ENCODE assay signal across 1 fruit fly cellular context in the genomic region with DNA sequence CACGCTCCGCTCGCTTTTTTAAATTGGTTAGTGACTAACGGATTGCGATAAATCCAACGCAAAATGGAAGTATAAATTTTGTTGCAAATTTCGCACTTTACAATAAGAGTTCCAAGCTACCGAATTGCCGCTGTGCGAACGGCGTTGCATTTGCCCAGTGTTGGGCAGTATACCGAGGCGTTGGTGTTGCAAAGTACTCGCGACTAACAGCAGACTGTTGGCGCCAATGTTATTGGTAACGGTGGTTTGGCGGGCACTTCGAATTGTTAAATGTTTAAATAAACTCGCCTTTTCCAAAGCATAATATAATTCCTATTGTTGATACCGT.
A peak's percentile ranks its signal among the peaks of the same experiment; 100 is the strongest.
TF ChIP-seq lines count a peak whose summit lies in the region.

No protein-coding gene starts in this region.

TF ChIP-seq in whole organism, embryonic, 481 proteins besides CTCF, POLR2A, EP300 and RAD21 (continued from another document and continues in another):
- TF ChIP-seq luna (GFP tag; optimal IDR thresholded peaks at IDR 0.05; lab: Kevin White, UChicago) (no peak), dpn (GFP tag; optimal IDR thresholded peaks at IDR 0.05; lab: Kevin White, UChicago) (peak; percentile 50 to 61), Hey (tag; optimal IDR thresholded peaks at IDR 0.05; lab: Kevin White, UChicago) (no peak), Ssrp (tag; optimal IDR thresholded peaks at IDR 0.05; lab: Kevin White, UChicago) (no peak), eve (GFP tag; optimal IDR thresholded peaks at IDR 0.05; lab: Kevin White, UChicago) (no peak), CG15696 (tag; optimal IDR thresholded peaks at IDR 0.05; lab: Kevin White, UChicago) (no peak), caup (GFP tag; optimal IDR thresholded peaks at IDR 0.05; lab: Kevin White, UChicago; ENCODE audit: severe bottlenecking) (peak; percentile 71), gcm2 (GFP tag; optimal IDR thresholded peaks at IDR 0.05; lab: Kevin White, UChicago) (no peak), CG1024 (GFP tag; IDR thresholded peaks at IDR 0.05; lab: Robert Waterston, UW) (no peak), CrebB (tag; optimal IDR thresholded peaks at IDR 0.05; lab: Kevin White, UChicago) (no peak), CG4424 (GFP tag; optimal IDR thresholded peaks at IDR 0.05; lab: Kevin White, UChicago) (peak; percentile 11), Sin3A (optimal IDR thresholded peaks at IDR 0.05; lab: Kevin White, UChicago) (peak; percentile 21), CG7786 (GFP tag; optimal IDR thresholded peaks at IDR 0.05; lab: Kevin White, UChicago) (peak; percentile 48), cwo (GFP tag; optimal IDR thresholded peaks at IDR 0.05; lab: Kevin White, UChicago) (no peak), pfk (GFP tag; optimal IDR thresholded peaks at IDR 0.05; lab: Kevin White, UChicago) (no peak), bsh (GFP tag; optimal IDR thresholded peaks at IDR 0.05; lab: Kevin White, UChicago) (peak in 1 of 2 experiments; percentile 13), CG18011 (GFP tag; optimal IDR thresholded peaks at IDR 0.05; lab: Kevin White, UChicago) (peak; percentile 0), ssp (GFP tag; IDR thresholded peaks at IDR 0.05; lab: Robert Waterston, UW) (no peak), CG14014 (GFP tag; IDR thresholded peaks at IDR 0.05; lab: Robert Waterston, UW) (peak; percentile 24; the same call in 1 of the 2 replicates), CG12219 (GFP tag; optimal IDR thresholded peaks at IDR 0.05; lab: Kevin White, UChicago) (no peak), pan (optimal IDR thresholded peaks at IDR 0.05; lab: Kevin White, UChicago) (no peak), pan (GFP tag; optimal IDR thresholded peaks at IDR 0.05 in 1 of 2, IDR thresholded peaks at IDR 0.05 in 1 of 2) (no peak), crol (GFP tag; IDR thresholded peaks at IDR 0.05; lab: Robert Waterston, UW) (no peak), CG8765 (GFP tag; IDR thresholded peaks at IDR 0.05; lab: Robert Waterston, UW) (no peak), CG6175 (GFP tag; IDR thresholded peaks at IDR 0.05; lab: Robert Waterston, UW) (no peak), NFAT (GFP tag; IDR thresholded peaks at IDR 0.05; lab: Robert Waterston, UW) (peak; percentile 29; the same call in 1 of the 2 replicates), CG17359 (tag; optimal IDR thresholded peaks at IDR 0.05; lab: Kevin White, UChicago) (peak; percentile 18), insv (GFP tag; optimal IDR thresholded peaks at IDR 0.05; lab: Kevin White, UChicago) (no peak), MBD-R2 (GFP tag; IDR thresholded peaks at IDR 0.05; lab: Robert Waterston, UW) (peak; percentile 32; the same call in 1 of the 2 replicates), CG15601 (tag; optimal IDR thresholded peaks at IDR 0.05; lab: Kevin White, UChicago) (peak; percentile 3), CG1529 (GFP tag; optimal IDR thresholded peaks at IDR 0.05; lab: Kevin White, UChicago) (no peak), sob (GFP tag; IDR thresholded peaks at IDR 0.05; lab: Robert Waterston, UW) (peak; percentile 70), CG8089 (GFP tag; optimal IDR thresholded peaks at IDR 0.05; lab: Kevin White, UChicago) (no peak), CG15514 (GFP tag; optimal IDR thresholded peaks at IDR 0.05; lab: Kevin White, UChicago) (peak; percentile 71), Mad (GFP tag; optimal IDR thresholded peaks at IDR 0.05; lab: Kevin White, UChicago) (peak; percentile 26), CG12769 (tag; optimal IDR thresholded peaks at IDR 0.05; lab: Kevin White, UChicago) (peak; percentile 51), CG2202 (tag; optimal IDR thresholded peaks at IDR 0.05; lab: Kevin White, UChicago) (no peak), lbe (GFP tag; optimal IDR thresholded peaks at IDR 0.05; lab: Kevin White, UChicago) (peak; percentile 76), CG12155 (GFP tag; optimal IDR thresholded peaks at IDR 0.05; lab: Kevin White, UChicago) (peak; percentile 33), CG10431 (GFP tag; optimal IDR thresholded peaks at IDR 0.05; lab: Kevin White, UChicago) (no peak), CG1832 (GFP tag; optimal IDR thresholded peaks at IDR 0.05; lab: Kevin White, UChicago) (no peak), HLHmδ (GFP tag; optimal IDR thresholded peaks at IDR 0.05; lab: Kevin White, UChicago) (no peak), jumu (GFP tag; optimal IDR thresholded peaks at IDR 0.05; lab: Kevin White, UChicago) (peak; percentile 44), tll (GFP tag; optimal IDR thresholded peaks at IDR 0.05; lab: Kevin White, UChicago) (no peak), Eip74EF (GFP tag; optimal IDR thresholded peaks at IDR 0.05; lab: Kevin White, UChicago) (no peak), CG2120 (GFP tag; optimal IDR thresholded peaks at IDR 0.05; lab: Kevin White, UChicago) (peak; percentile 81), Sox100B (GFP tag; optimal IDR thresholded peaks at IDR 0.05; lab: Kevin White, UChicago) (no peak), onecut (GFP tag; IDR thresholded peaks at IDR 0.05; lab: Robert Waterston, UW) (no peak), Hmr (GFP tag; optimal IDR thresholded peaks at IDR 0.05; lab: Kevin White, UChicago) (peak; percentile 59), CoRest (tag; optimal IDR thresholded peaks at IDR 0.05; lab: Kevin White, UChicago) (peak; percentile 11), Fer2 (tag; optimal IDR thresholded peaks at IDR 0.05; lab: Kevin White, UChicago) (no peak), esg (GFP tag; conservative IDR thresholded peaks at IDR 0.05; lab: Robert Waterston, UW) (no peak), CG9876 (GFP tag; optimal IDR thresholded peaks at IDR 0.05; lab: Kevin White, UChicago) (no peak), CG7987 (GFP tag; optimal IDR thresholded peaks at IDR 0.05; lab: Kevin White, UChicago) (peak; percentile 57), CG13123 (GFP tag; optimal IDR thresholded peaks at IDR 0.05; lab: Kevin White, UChicago) (no peak), Dbx (GFP tag; IDR thresholded peaks at IDR 0.05; lab: Robert Waterston, UW) (peak; percentile 51; the same call in 2 of the 3 replicates), Dfd (GFP tag; optimal IDR thresholded peaks at IDR 0.05; lab: Kevin White, UChicago) (no peak), cg (GFP tag; optimal IDR thresholded peaks at IDR 0.05; lab: Kevin White, UChicago) (no peak), E2f2 (GFP tag; IDR thresholded peaks at IDR 0.05; lab: Robert Waterston, UW) (peak; percentile 95), BtbVII (GFP tag; optimal IDR thresholded peaks at IDR 0.05; lab: Kevin White, UChicago) (no peak), CG10565 (GFP tag; optimal IDR thresholded peaks at IDR 0.05; lab: Kevin White, UChicago) (no peak), MTF-1 (GFP tag; optimal IDR thresholded peaks at IDR 0.05; lab: Kevin White, UChicago; ENCODE audit: borderline replicate concordance) (no peak), CG3726 (GFP tag; IDR thresholded peaks at IDR 0.05; lab: Robert Waterston, UW) (no peak), jigr1 (GFP tag; IDR thresholded peaks at IDR 0.05; lab: Robert Waterston, UW) (no peak), CG7372 (GFP tag; IDR thresholded peaks at IDR 0.05; lab: Robert Waterston, UW) (no peak), trem (tag; optimal IDR thresholded peaks at IDR 0.05; lab: Kevin White, UChicago) (peak; percentile 45), CG4282 (GFP tag; optimal IDR thresholded peaks at IDR 0.05; lab: Kevin White, UChicago) (no peak), CG1233 (GFP tag; optimal IDR thresholded peaks at IDR 0.05; lab: Kevin White, UChicago) (peak; percentile 19), sens-2 (GFP tag; IDR thresholded peaks at IDR 0.05; lab: Robert Waterston, UW) (no peak), CG30431 (GFP tag; optimal IDR thresholded peaks at IDR 0.05; lab: Kevin White, UChicago) (no peak), Xrp1 (GFP tag; IDR thresholded peaks at IDR 0.05; lab: Robert Waterston, UW) (0 out of 2 replicates have a peak, but pooled peaks have one; percentile 27), CG11093 (GFP tag; IDR thresholded peaks at IDR 0.05; lab: Robert Waterston, UW) (no peak), dmrt99B (tag; optimal IDR thresholded peaks at IDR 0.05; lab: Kevin White, UChicago) (no peak), MESR4 (GFP tag; optimal IDR thresholded peaks at IDR 0.05; lab: Kevin White, UChicago) (peak; percentile 39), dati (GFP tag; IDR thresholded peaks at IDR 0.05; lab: Robert Waterston, UW) (no peak), yki (optimal IDR thresholded peaks at IDR 0.05; lab: Kevin White, UChicago) (no peak), CG9932 (GFP tag; IDR thresholded peaks at IDR 0.05; lab: Robert Waterston, UW) (peak; percentile 47), gt (GFP tag; IDR thresholded peaks at IDR 0.05; lab: Robert Waterston, UW) (no peak), CG32767 (GFP tag; IDR thresholded peaks at IDR 0.05; lab: Robert Waterston, UW) (no peak), Deaf1 (tag; optimal IDR thresholded peaks at IDR 0.05; lab: Kevin White, UChicago) (no peak), stc (GFP tag; IDR thresholded peaks at IDR 0.05; lab: Robert Waterston, UW) (no peak), CG10543 (GFP tag; optimal IDR thresholded peaks at IDR 0.05; lab: Kevin White, UChicago) (peak; percentile 15), CG4617 (GFP tag; optimal IDR thresholded peaks at IDR 0.05; lab: Kevin White, UChicago; ENCODE audit: borderline replicate concordance) (peak; percentile 70), Dp (GFP tag; optimal IDR thresholded peaks at IDR 0.05; lab: Kevin White, UChicago) (peak; percentile 93), HLH54F (GFP tag; optimal IDR thresholded peaks at IDR 0.05; lab: Kevin White, UChicago) (peak; percentile 64), CG10366 (GFP tag; IDR thresholded peaks at IDR 0.05; lab: Robert Waterston, UW) (no peak), CG2678 (tag; optimal IDR thresholded peaks at IDR 0.05; lab: Kevin White, UChicago) (no peak), kay (GFP tag; optimal IDR thresholded peaks at IDR 0.05; lab: Kevin White, UChicago) (no peak), CG7357 (GFP tag; IDR thresholded peaks at IDR 0.05; lab: Robert Waterston, UW) (no peak), CG6683 (GFP tag; optimal IDR thresholded peaks at IDR 0.05; lab: Kevin White, UChicago) (no peak), dan (GFP tag; IDR thresholded peaks at IDR 0.05; lab: Robert Waterston, UW) (no peak), pros (GFP tag; optimal IDR thresholded peaks at IDR 0.05; lab: Kevin White, UChicago) (no peak), trh (GFP tag; optimal IDR thresholded peaks at IDR 0.05; lab: Kevin White, UChicago) (no peak), sima (GFP tag; optimal IDR thresholded peaks at IDR 0.05; lab: Kevin White, UChicago) (no peak), hkb (optimal IDR thresholded peaks at IDR 0.05; lab: Kevin White, UChicago) (no peak), hkb (GFP tag; IDR thresholded peaks at IDR 0.05; lab: Robert Waterston, UW) (peak; percentile 44; the same call in 1 of the 2 replicates), Ets97D (GFP tag; optimal IDR thresholded peaks at IDR 0.05; lab: Kevin White, UChicago) (peak; percentile 68), peb (GFP tag; IDR thresholded peaks at IDR 0.05; lab: Robert Waterston, UW) (no peak), tap (tag; optimal IDR thresholded peaks at IDR 0.05; lab: Kevin White, UChicago) (no peak), Pdp1 (GFP tag; optimal IDR thresholded peaks at IDR 0.05; lab: Kevin White, UChicago) (peak in 1 of 2 experiments; percentile 42), CG9609 (GFP tag; optimal IDR thresholded peaks at IDR 0.05; lab: Kevin White, UChicago) (no peak), Hsf (GFP tag; optimal IDR thresholded peaks at IDR 0.05; lab: Kevin White, UChicago) (peak; percentile 43), amos (GFP tag; IDR thresholded peaks at IDR 0.05; lab: Robert Waterston, UW; ENCODE audit: partially characterized antibody) (peak; percentile 41; the same call in 1 of the 2 replicates), CG10274 (GFP tag; optimal IDR thresholded peaks at IDR 0.05; lab: Kevin White, UChicago) (no peak), NfI (GFP tag; optimal IDR thresholded peaks at IDR 0.05; lab: Kevin White, UChicago) (peak; percentile 57), CG3065 (GFP tag; optimal IDR thresholded peaks at IDR 0.05; lab: Kevin White, UChicago) (no peak), klu (GFP tag; IDR thresholded peaks at IDR 0.05; lab: Robert Waterston, UW) (no peak), CG3995 (GFP tag; optimal IDR thresholded peaks at IDR 0.05; lab: Kevin White, UChicago) (no peak), CG2875 (GFP tag; optimal IDR thresholded peaks at IDR 0.05; lab: Kevin White, UChicago) (no peak), B-H1 (GFP tag; IDR thresholded peaks at IDR 0.05; lab: Robert Waterston, UW) (no peak), CG2889 (GFP tag; IDR thresholded peaks at IDR 0.05; lab: Robert Waterston, UW) (no peak), Doc2 (GFP tag; IDR thresholded peaks at IDR 0.05; lab: Robert Waterston, UW) (no peak), ranshi (GFP tag; IDR thresholded peaks at IDR 0.05; lab: Robert Waterston, UW) (no peak), Chrac-16 (GFP tag; optimal IDR thresholded peaks at IDR 0.05; lab: Kevin White, UChicago) (peak; percentile 11), dimm (GFP tag; IDR thresholded peaks at IDR 0.05; lab: Robert Waterston, UW) (no peak), CG4328 (GFP tag; optimal IDR thresholded peaks at IDR 0.05; lab: Kevin White, UChicago) (no peak), CG13894 (tag; optimal IDR thresholded peaks at IDR 0.05; lab: Kevin White, UChicago) (peak; percentile 6), phol (tag; optimal IDR thresholded peaks at IDR 0.05; lab: Kevin White, UChicago) (peak; percentile 1), en (GFP tag; optimal IDR thresholded peaks at IDR 0.05; lab: Kevin White, UChicago) (no peak), CG1602 (GFP tag; optimal IDR thresholded peaks at IDR 0.05; lab: Kevin White, UChicago) (no peak), CG10147 (GFP tag; optimal IDR thresholded peaks at IDR 0.05; lab: Kevin White, UChicago) (no peak), Doc3 (GFP tag; IDR thresholded peaks at IDR 0.05; lab: Robert Waterston, UW; ENCODE audit: partially characterized antibody) (no peak), pho (GFP tag; optimal IDR thresholded peaks at IDR 0.05; lab: Kevin White, UChicago) (peak; percentile 34), psq (GFP tag; optimal IDR thresholded peaks at IDR 0.05; lab: Kevin White, UChicago) (peak; percentile 16), hbn (GFP tag; IDR thresholded peaks at IDR 0.05; lab: Robert Waterston, UW; ENCODE audit: partially characterized antibody) (peak; percentile 36; the same call in 1 of the 2 replicates), Kr (GFP tag; optimal IDR thresholded peaks at IDR 0.05; lab: Kevin White, UChicago) (no peak), ab (GFP tag; optimal IDR thresholded peaks at IDR 0.05; lab: Kevin White, UChicago) (no peak), row (GFP tag; IDR thresholded peaks at IDR 0.05; lab: Robert Waterston, UW) (peak; percentile 8; the same call in 1 of the 3 replicates), CG34376 (GFP tag; optimal IDR thresholded peaks at IDR 0.05; lab: Kevin White, UChicago) (peak; percentile 63), PHDP (tag; optimal IDR thresholded peaks at IDR 0.05; lab: Kevin White, UChicago) (peak; percentile 0), CG13296 (GFP tag; optimal IDR thresholded peaks at IDR 0.05; lab: Kevin White, UChicago) (peak; percentile 7)
